Fruit fly (Drosophila melanogaster) whole organism, adult: ENCODE results near the gene sle.

Experiments
- CG11617 ChIP-seq: fragments of 200-800 bp; sonication (Bioruptor generic); optimal IDR thresholded peaks from 2 replicates; lab custom pipeline; 2017; ENCODE audit warnings: mild to moderate bottlenecking, missing biosample characterization, missing genetic modification reagents, missing genetic modification characterization
- CG12768 ChIP-seq: fragments of 200-800 bp; sonication (Bioruptor generic); optimal IDR thresholded peaks from 2 replicates; lab custom pipeline; 2017; ENCODE audit warnings: missing biosample characterization, missing genetic modification characterization, mild to moderate bottlenecking, moderate library complexity, missing genetic modification reagents
- CG14711 ChIP-seq: fragments of 200-800 bp; sonication (Bioruptor generic); optimal IDR thresholded peaks from 2 replicates; lab custom pipeline; 2018; ENCODE audit warnings: missing biosample characterization, mild to moderate bottlenecking, missing genetic modification characterization, moderate library complexity
- CG1620 ChIP-seq: fragments of 200-800 bp; sonication (Bioruptor generic); optimal IDR thresholded peaks from 2 replicates; lab custom pipeline; 2016; ENCODE audit warnings: missing biosample characterization, missing genetic modification characterization
- CG33017 ChIP-seq: fragments of 200-800 bp; sonication (Bioruptor generic); optimal IDR thresholded peaks from 2 replicates; lab custom pipeline; 2018; ENCODE audit warnings: missing biosample characterization, mild to moderate bottlenecking, missing genetic modification characterization, moderate library complexity
- CG5204 ChIP-seq: fragments of 200-800 bp; sonication (Bioruptor generic); optimal IDR thresholded peaks from 2 replicates; lab custom pipeline; 2016; ENCODE audit warnings: missing biosample characterization, missing genetic modification characterization
- CG7045 ChIP-seq: fragments of 200-800 bp; sonication (Bioruptor generic); optimal IDR thresholded peaks from 2 replicates; lab custom pipeline; 2017; ENCODE audit warnings: missing biosample characterization, mild to moderate bottlenecking, missing genetic modification characterization
- CG7101 ChIP-seq: fragments of 200-800 bp; sonication (Bioruptor generic); optimal IDR thresholded peaks from 2 replicates; lab custom pipeline; 2018; ENCODE audit warnings: missing biosample characterization, mild to moderate bottlenecking, missing genetic modification characterization, moderate library complexity
- Clk ChIP-seq: fragments of 200-800 bp; sonication (Bioruptor generic); optimal IDR thresholded peaks from 2 replicates; lab custom pipeline; 2017; ENCODE audit warnings: missing biosample characterization, missing genetic modification characterization
- Crg-1 ChIP-seq: fragments of 200-800 bp; sonication (Bioruptor generic); optimal IDR thresholded peaks from 2 replicates; lab custom pipeline; 2016; ENCODE audit warnings: missing biosample characterization, missing genetic modification characterization
- Hr96 ChIP-seq: fragments of 200-800 bp; sonication (Bioruptor generic); optimal IDR thresholded peaks from 2 replicates; lab custom pipeline; 2016; ENCODE audit warnings: missing biosample characterization, missing genetic modification characterization
- Mnt ChIP-seq: fragments of 200-800 bp; sonication (Bioruptor generic); optimal IDR thresholded peaks from 2 replicates; lab custom pipeline; 2016; ENCODE audit warnings: missing biosample characterization, mild to moderate bottlenecking, missing genetic modification characterization
- bab1 ChIP-seq: fragments of 200-800 bp; sonication (Bioruptor generic); optimal IDR thresholded peaks from 3 replicates; lab custom pipeline; 2019; ENCODE audit warnings: missing biosample characterization, mild to moderate bottlenecking, missing genetic modification characterization, moderate library complexity
- cic ChIP-seq: fragments of 200-800 bp; sonication (Bioruptor generic); optimal IDR thresholded peaks from 2 replicates; lab custom pipeline; 2017; ENCODE audit warnings: missing biosample characterization, mild to moderate bottlenecking, missing genetic modification characterization, moderate library complexity
- cnc ChIP-seq, 2 experiments: fragments of >200 bp; optimal IDR thresholded peaks; 2 replicates each; lab custom pipeline; 2017
- kay ChIP-seq: fragments of 200-800 bp; sonication (Bioruptor generic); peaks from one replicate; lab custom pipeline; 2016; ENCODE audit warnings: missing biosample characterization, missing genetic modification characterization, borderline replicate concordance
- ovo ChIP-seq: fragments of 200-800 bp; sonication (Bioruptor generic); optimal IDR thresholded peaks from 2 replicates; lab custom pipeline; 2016; ENCODE audit warnings: missing biosample characterization, missing genetic modification characterization
- pad ChIP-seq: fragments of 200-800 bp; sonication (Bioruptor generic); optimal IDR thresholded peaks from 3 replicates; lab custom pipeline; 2017; ENCODE audit warnings: missing biosample characterization, missing genetic modification characterization, mild to moderate bottlenecking, moderate library complexity, missing genetic modification reagents
- tj ChIP-seq: fragments of 200-800 bp; sonication (Bioruptor generic); optimal IDR thresholded peaks from 3 replicates; lab custom pipeline; 2017; ENCODE audit warnings: missing biosample characterization, mild to moderate bottlenecking, missing genetic modification characterization, moderate library complexity
- toe ChIP-seq: fragments of 200-800 bp; sonication (Bioruptor generic); optimal IDR thresholded peaks from 2 replicates; lab custom pipeline; 2016; ENCODE audit warnings: missing biosample characterization, missing genetic modification characterization

sle gene

dm6 chr3R:10352844-10353243 lies 19.9 kb downstream of the sle start:
- TF ChIP-seq CG1620 (GFP tag; lab: Kevin White, UChicago) (no peak), pad (GFP tag; lab: Kevin White, UChicago) (no peak), cnc (optimal IDR thresholded peaks at IDR 0.05; lab: Kevin White, UChicago) (no peak), Hr96 (GFP tag; lab: Kevin White, UChicago) (no peak), Mnt (GFP tag; lab: Kevin White, UChicago) (no peak), CG12768 (GFP tag; lab: Kevin White, UChicago) (no peak), Clk (GFP tag; lab: Kevin White, UChicago) (no peak), CG33017 (tag; lab: Kevin White, UChicago) (no peak), toe (no peak), CG7101 (tag; lab: Kevin White, UChicago) (no peak), cic (GFP tag; lab: Kevin White, UChicago) (no peak), CG7045 (GFP tag; lab: Kevin White, UChicago) (no peak)

dm6 chr3R:10353932-10354703 lies 21.2 kb downstream of the sle start:
- TF ChIP-seq tj (GFP tag; lab: Kevin White, UChicago) (no peak), bab1 (GFP tag; lab: Kevin White, UChicago) (no peak), Clk (GFP tag; lab: Kevin White, UChicago) (no peak), CG5204 (peak; percentile 6)

DNA sequence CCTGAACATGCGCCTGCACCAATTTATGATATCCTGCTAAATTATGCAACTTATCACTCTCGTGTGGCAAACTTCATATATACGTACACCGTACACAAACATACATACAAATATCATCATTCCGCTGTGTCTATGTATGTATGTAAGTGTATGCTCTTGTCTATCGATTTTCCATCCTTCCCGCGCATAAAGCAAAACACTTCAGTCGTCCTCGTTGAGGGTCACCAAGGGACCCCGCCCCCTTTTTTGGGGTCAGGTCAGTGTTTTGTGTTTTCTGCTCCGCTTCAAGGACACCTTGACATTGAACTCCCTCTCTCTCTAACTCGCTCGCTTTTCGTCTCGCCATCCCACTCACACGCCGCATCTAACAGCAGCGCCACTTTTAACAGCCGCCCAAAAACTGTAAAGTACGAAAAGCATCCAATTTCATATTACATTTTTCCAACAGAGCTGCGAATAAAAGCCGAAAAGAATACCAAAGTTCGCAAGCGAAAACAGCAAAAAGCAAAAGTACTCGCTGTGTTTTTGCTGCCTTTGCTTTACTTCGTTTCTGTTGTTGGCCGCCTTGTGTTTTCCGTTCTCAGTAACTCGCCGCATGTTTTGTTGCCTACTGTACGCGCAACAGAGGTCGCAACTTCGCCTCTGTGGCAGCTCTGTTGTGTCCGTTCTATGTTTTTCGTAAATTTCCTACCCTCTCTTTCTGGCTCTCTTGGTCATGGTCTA lies 23.1 kb downstream of the sle start:
- TF ChIP-seq CG14711 (tag; lab: Kevin White, UChicago) = no peak
- no peak for TF ChIP-seq CG1620 (GFP tag; lab: Kevin White, UChicago)
- no peak for TF ChIP-seq Crg-1 (GFP tag; lab: Kevin White, UChicago)
- no peak for TF ChIP-seq cnc (optimal IDR thresholded peaks at IDR 0.05; lab: Kevin White, UChicago)
- TF ChIP-seq tj (GFP tag; lab: Kevin White, UChicago) = peak; percentile 19
- no peak for TF ChIP-seq CG5204

dm6 chr3R:10356563-10357363 lies 23.8 kb downstream of the sle start:
- TF ChIP-seq CG33017 (tag; lab: Kevin White, UChicago) (no peak), CG5204 (no peak), CG7045 (GFP tag; lab: Kevin White, UChicago) (no peak), CG12768 (GFP tag; lab: Kevin White, UChicago) (no peak), Mnt (GFP tag; lab: Kevin White, UChicago) (no peak), Crg-1 (GFP tag; lab: Kevin White, UChicago) (no peak), Clk (GFP tag; lab: Kevin White, UChicago) (no peak), CG14711 (tag; lab: Kevin White, UChicago) (no peak), CG7101 (tag; lab: Kevin White, UChicago) (peak; percentile 8), Hr96 (GFP tag; lab: Kevin White, UChicago) (peak; percentile 13), ovo (GFP tag; lab: Kevin White, UChicago) (no peak), pad (GFP tag; lab: Kevin White, UChicago) (peak; percentile 94), toe (no peak), kay (GFP tag; lab: Kevin White, UChicago) (peak; percentile 51), CG11617 (GFP tag; lab: Kevin White, UChicago) (peak; percentile 14), CG1620 (GFP tag; lab: Kevin White, UChicago) (no peak), bab1 (GFP tag; lab: Kevin White, UChicago) (no peak), tj (GFP tag; lab: Kevin White, UChicago) (no peak), cnc (optimal IDR thresholded peaks at IDR 0.05; lab: Kevin White, UChicago) (no peak), cic (GFP tag; lab: Kevin White, UChicago) (no peak)

dm6 chr3R:10357364-10357676 lies 24.4 kb downstream of the sle start:
- TF ChIP-seq kay (GFP tag; lab: Kevin White, UChicago) (peak; percentile 31), CG11617 (GFP tag; lab: Kevin White, UChicago) (no peak)

dm6 chr3R:10364287-10364686 lies 31.4 kb downstream of the sle start:
- TF ChIP-seq CG5204 (no peak), bab1 (GFP tag; lab: Kevin White, UChicago) (no peak), Clk (GFP tag; lab: Kevin White, UChicago) (no peak), Hr96 (GFP tag; lab: Kevin White, UChicago) (no peak), CG7101 (tag; lab: Kevin White, UChicago) (no peak), kay (GFP tag; lab: Kevin White, UChicago) (no peak), toe (no peak), CG1620 (GFP tag; lab: Kevin White, UChicago) (no peak), CG14711 (tag; lab: Kevin White, UChicago) (no peak), tj (GFP tag; lab: Kevin White, UChicago) (no peak), Crg-1 (GFP tag; lab: Kevin White, UChicago) (no peak), cic (GFP tag; lab: Kevin White, UChicago) (no peak), CG33017 (tag; lab: Kevin White, UChicago) (no peak), CG7045 (GFP tag; lab: Kevin White, UChicago) (no peak), Mnt (GFP tag; lab: Kevin White, UChicago) (no peak)
